Worm (Caenorhabditis elegans) whole organism, late embryonic: ENCODE results near the gene T03D3.5.

ENCODE experiments used
- K02D7.2 ChIP-seq: sonication (generic microtip); optimal IDR thresholded peaks from 2 replicates; lab custom pipeline; 2017; ENCODE audit warnings: mild to moderate bottlenecking, missing genetic modification characterization, missing compliant biosample characterization
- T23F11.4 ChIP-seq: fragments of 200-800 bp; sonication (Bioruptor generic); optimal IDR thresholded peaks from 2 replicates; lab custom pipeline; 2018; ENCODE audit warnings: mild to moderate bottlenecking, missing genetic modification characterization, missing compliant biosample characterization
- ceh-14 ChIP-seq: sonication (generic microtip); optimal IDR thresholded peaks from 2 replicates; lab custom pipeline; 2016; ENCODE audit warnings: missing genotype, missing genetic modification characterization, missing compliant biosample characterization
- ceh-19 ChIP-seq: fragments of 200-800 bp; sonication (Bioruptor generic); optimal IDR thresholded peaks from 2 replicates; lab custom pipeline; 2018; ENCODE audit warnings: mild to moderate bottlenecking, missing genetic modification characterization, missing compliant biosample characterization
- ceh-2 ChIP-seq: sonication (generic microtip); optimal IDR thresholded peaks from 2 replicates; lab custom pipeline; 2016; ENCODE audit warnings: missing genotype, missing genetic modification characterization, missing compliant biosample characterization
- ceh-22 ChIP-seq: sonication (generic microtip); optimal IDR thresholded peaks from 2 replicates; lab custom pipeline; 2017; ENCODE audit warnings: missing biosample characterization, missing genetic modification characterization
- ceh-24 ChIP-seq: sonication (generic microtip); optimal IDR thresholded peaks from 2 replicates; lab custom pipeline; 2016; ENCODE audit warnings: mild to moderate bottlenecking, missing genetic modification characterization, missing compliant biosample characterization
- ceh-30 ChIP-seq: fragments of 150-350 bp; optimal IDR thresholded peaks from 2 replicates; lab custom pipeline; 2014; ENCODE audit warnings: missing biosample characterization, missing genetic modification characterization
- ceh-34 ChIP-seq: sonication (generic microtip); optimal IDR thresholded peaks from 2 replicates; lab custom pipeline; 2016; ENCODE audit warnings: mild to moderate bottlenecking, missing genetic modification characterization, missing compliant biosample characterization
- ceh-45 ChIP-seq: fragments of 200-800 bp; sonication (Bioruptor generic); IDR thresholded peaks from 2 replicates; pipeline ENCODE4 v1.3.6; 2022; ENCODE audit warnings: missing genetic modification reagents, missing genetic modification characterization, missing compliant biosample characterization
- ceh-6 ChIP-seq: fragments of 200-800 bp; sonication (Bioruptor generic); optimal IDR thresholded peaks from 2 replicates; lab custom pipeline; 2018; ENCODE audit warnings: mild to moderate bottlenecking, missing genetic modification characterization, missing compliant biosample characterization
- ceh-9 ChIP-seq: sonication (generic microtip); optimal IDR thresholded peaks from 2 replicates; lab custom pipeline; 2016; ENCODE audit warnings: mild to moderate bottlenecking, missing genetic modification characterization, inconsistent platforms, missing compliant biosample characterization
- dmd-4 ChIP-seq: sonication (generic microtip); optimal IDR thresholded peaks from 2 replicates; lab custom pipeline; 2016; ENCODE audit warnings: borderline replicate concordance, missing genetic modification characterization, missing compliant biosample characterization
- dve-1 ChIP-seq: sonication (generic microtip); optimal IDR thresholded peaks from 2 replicates; lab custom pipeline; 2017; ENCODE audit warnings: antibody characterized with exemption, mild to moderate bottlenecking, missing genetic modification characterization, missing compliant biosample characterization
- elt-2 ChIP-seq: sonication (generic microtip); optimal IDR thresholded peaks from 2 replicates; lab custom pipeline; 2016; ENCODE audit warnings: missing genetic modification reagents, missing genetic modification characterization, missing compliant biosample characterization
- elt-4 ChIP-seq: sonication (generic microtip); optimal IDR thresholded peaks from 2 replicates; lab custom pipeline; 2016; ENCODE audit warnings: missing genetic modification characterization, missing compliant biosample characterization
- ets-4 ChIP-seq: sonication (generic microtip); optimal IDR thresholded peaks from 2 replicates; lab custom pipeline; 2016; ENCODE audit warnings: missing genetic modification characterization, missing compliant biosample characterization
- fax-1 ChIP-seq: sonication (generic microtip); optimal IDR thresholded peaks from 2 replicates; lab custom pipeline; 2016; ENCODE audit warnings: missing genotype, missing genetic modification characterization, missing compliant biosample characterization
- fkh-10 ChIP-seq: fragments of 150-350 bp; optimal IDR thresholded peaks from 2 replicates; lab custom pipeline; 2014; ENCODE audit warnings: missing biosample characterization, missing genetic modification reagents, missing genetic modification characterization
- fkh-6 ChIP-seq: sonication (generic microtip); optimal IDR thresholded peaks from 2 replicates; lab custom pipeline; 2016; ENCODE audit warnings: missing genetic modification characterization, missing compliant biosample characterization
- hlh-13 ChIP-seq: fragments of 200-800 bp; sonication (Bioruptor generic); optimal IDR thresholded peaks from 2 replicates; lab custom pipeline; 2018; ENCODE audit warnings: mild to moderate bottlenecking, missing genetic modification characterization, missing compliant biosample characterization
- hlh-15 ChIP-seq: sonication (generic microtip); optimal IDR thresholded peaks from 2 replicates; lab custom pipeline; 2016; ENCODE audit warnings: missing genetic modification characterization, missing compliant biosample characterization
- lim-6 ChIP-seq: sonication (generic microtip); optimal IDR thresholded peaks from 2 replicates; lab custom pipeline; 2016; ENCODE audit warnings: missing genetic modification characterization, missing compliant biosample characterization
- madf-2 ChIP-seq: sonication (generic microtip); optimal IDR thresholded peaks from 2 replicates; lab custom pipeline; 2017; ENCODE audit warnings: missing genetic modification characterization, missing compliant biosample characterization
- nfya-1 ChIP-seq: sonication (generic microtip); optimal IDR thresholded peaks from 2 replicates; lab custom pipeline; 2017; ENCODE audit warnings: missing genetic modification characterization, mild to moderate bottlenecking, missing compliant biosample characterization, antibody characterized with exemption, moderate library complexity
- nhr-11 ChIP-seq: fragments of 150-350 bp; optimal IDR thresholded peaks from 2 replicates; lab custom pipeline; 2014; ENCODE audit warnings: missing biosample characterization, missing genetic modification characterization
- pat-9 ChIP-seq: fragments of 200-800 bp; sonication (Bioruptor generic); optimal IDR thresholded peaks from 2 replicates; lab custom pipeline; 2018; ENCODE audit warnings: mild to moderate bottlenecking, missing genetic modification characterization, moderate library complexity, missing compliant biosample characterization
- pax-1 ChIP-seq: fragments of 150-350 bp; optimal IDR thresholded peaks from 2 replicates; lab custom pipeline; 2014; ENCODE audit warnings: missing biosample characterization, missing genetic modification characterization
- pha-2 ChIP-seq: sonication (generic microtip); optimal IDR thresholded peaks from 2 replicates; lab custom pipeline; 2017; ENCODE audit warnings: mild to moderate bottlenecking, missing genetic modification characterization, missing compliant biosample characterization
- ref-2 ChIP-seq: sonication (generic microtip); optimal IDR thresholded peaks from 2 replicates; lab custom pipeline; 2016; ENCODE audit warnings: missing genetic modification characterization, missing compliant biosample characterization
- sdc-2 ChIP-seq: sonication (generic microtip); optimal IDR thresholded peaks from 2 replicates; lab custom pipeline; 2016; ENCODE audit warnings: missing genotype, missing genetic modification characterization, missing compliant biosample characterization
- sox-2 ChIP-seq: fragments of 200-800 bp; sonication (Bioruptor generic); IDR thresholded peaks from 2 replicates; pipeline ENCODE4 v1.3.6; 2022; ENCODE audit warnings: missing genetic modification reagents, missing genetic modification characterization, missing compliant biosample characterization
- sox-4 ChIP-seq: sonication (generic microtip); optimal IDR thresholded peaks from 2 replicates; lab custom pipeline; 2017; ENCODE audit warnings: mild to moderate bottlenecking, missing genetic modification characterization, inconsistent platforms, missing compliant biosample characterization
- tbx-7 ChIP-seq: sonication (generic microtip); optimal IDR thresholded peaks from 2 replicates; lab custom pipeline; 2016; ENCODE audit warnings: missing genotype, missing genetic modification characterization, missing compliant biosample characterization
- zip-5 ChIP-seq: sonication (generic microtip); optimal IDR thresholded peaks from 2 replicates; lab custom pipeline; 2016; ENCODE audit warnings: missing genetic modification characterization, missing compliant biosample characterization

The T03D3.5 gene

ce11 chrV:2870127-2870526 lies 43.5 kb upstream of the T03D3.5 start, which contains the start of gene srh-243:
TSS of gene srh-243 (plus strand) at chrV:2870427.
- TF ChIP-seq sdc-2 (tag; lab: Kevin White, UChicago) (no peak), zip-5 (tag; lab: Kevin White, UChicago) (no peak), nfya-1 (tag; lab: Kevin White, UChicago) (no peak), elt-2 (no peak), sox-4 (no peak), ceh-9 (tag; lab: Kevin White, UChicago) (no peak), ceh-14 (tag; lab: Kevin White, UChicago) (no peak), pat-9 (no peak), fkh-10 (GFP tag; lab: Kevin White, UChicago) (no peak), ceh-2 (tag; lab: Kevin White, UChicago) (no peak), pax-1 (tag; lab: Kevin White, UChicago) (no peak)

ce11 chrV:2869503-2869902 lies 42.9 kb upstream of the T03D3.5 start, which contains the start of gene srh-241:
TSS of gene srh-241 (minus strand) at chrV:2869603.
- TF ChIP-seq ceh-24 (tag; lab: Kevin White, UChicago) (no peak), hlh-15 (tag; lab: Kevin White, UChicago) (no peak)

- no peak for TF ChIP-seq sdc-2 (tag; lab: Kevin White, UChicago)
- no peak for TF ChIP-seq dve-1 (tag; lab: Kevin White, UChicago)
- no peak for TF ChIP-seq hlh-15 (tag; lab: Kevin White, UChicago)
- TF ChIP-seq ceh-22, result no peak
- TF ChIP-seq ceh-30 (tag; lab: Kevin White, UChicago), result no peak
Measured at ce11 chrV:2864899-2865298, 38.3 kb upstream of the T03D3.5 start, which contains the start of gene srh-240. TSS of gene srh-240 (plus strand) at chrV:2865199.

ce11 chrV:2863033-2863432 lies 36.4 kb upstream of the T03D3.5 start, which contains the start of gene srh-272:
TSS of gene srh-272 (plus strand) at chrV:2863333.
- TF ChIP-seq K02D7.2 (no peak), T23F11.4 (GFP tag; lab: Kevin White, UChicago) (no peak), nfya-1 (tag; lab: Kevin White, UChicago) (no peak), nhr-11 (no peak), lim-6 (tag; lab: Kevin White, UChicago) (no peak), madf-2 (tag; lab: Kevin White, UChicago) (no peak), ceh-19 (GFP tag; lab: Kevin White, UChicago) (no peak), tbx-7 (no peak), elt-4 (tag; lab: Kevin White, UChicago) (no peak), pha-2 (tag; lab: Kevin White, UChicago) (no peak), ceh-30 (tag; lab: Kevin White, UChicago) (no peak), ceh-6 (GFP tag; lab: Kevin White, UChicago) (no peak), dmd-4 (tag; lab: Kevin White, UChicago) (no peak), ceh-45 (GFP tag; lab: Robert Waterston, UW) (no peak), ref-2 (no peak), sox-2 (GFP tag; lab: Robert Waterston, UW) (no peak), fax-1 (tag; lab: Kevin White, UChicago) (no peak), fkh-6 (tag; lab: Kevin White, UChicago) (no peak), ets-4 (tag; lab: Kevin White, UChicago) (no peak), hlh-13 (no peak)

- TF ChIP-seq ceh-34 (tag; lab: Kevin White, UChicago) (no peak), ceh-14 (tag; lab: Kevin White, UChicago) (no peak), tbx-7 (no peak)
Measured at ce11 chrV:2861505-2861904, 34.9 kb upstream of the T03D3.5 start, which contains the start of gene srh-270. TSS of gene srh-270 (minus strand) at chrV:2861605.
